Worm (Caenorhabditis elegans): ENCODE results near the gene srt-24.

The srt-24 gene

DNA sequence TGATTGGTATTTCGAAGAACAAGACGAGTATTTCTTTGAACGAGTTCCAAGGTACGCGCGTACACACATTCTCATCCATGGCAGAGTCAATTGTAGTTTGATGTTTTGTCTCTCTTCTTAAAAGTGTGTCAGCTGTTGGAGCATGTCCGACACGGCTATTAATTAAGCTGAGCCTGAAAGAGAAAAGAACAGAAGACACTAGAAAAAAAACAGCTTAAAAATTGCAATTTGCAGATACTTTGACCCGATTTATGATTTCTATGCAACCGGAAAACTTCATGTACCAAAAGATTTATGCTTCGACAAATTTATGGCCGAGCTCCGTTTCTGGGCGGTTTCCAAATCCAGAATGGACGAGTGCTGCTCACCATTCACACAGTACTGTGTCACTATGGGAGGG, 18.7 kb upstream of the srt-24 start:
- TF ChIP-seq daf-12 (tag; optimal IDR thresholded peaks at IDR 0.05): no peak
- no peak for TF ChIP-seq fkh-2 (tag; optimal IDR thresholded peaks at IDR 0.05)
- TF ChIP-seq ceh-82 (tag; optimal IDR thresholded peaks at IDR 0.05): no peak
- no peak for TF ChIP-seq tbx-2 (tag; optimal IDR thresholded peaks at IDR 0.05)
- no peak for TF ChIP-seq nhr-76 (tag; optimal IDR thresholded peaks at IDR 0.05)

- TF ChIP-seq pha-4 (tag; optimal IDR thresholded peaks at IDR 0.05) (no peak), nhr-12 (tag; optimal IDR thresholded peaks at IDR 0.05) (no peak), lsy-12 (tag; optimal IDR thresholded peaks at IDR 0.05) (no peak), ZK546.5 (tag; optimal IDR thresholded peaks at IDR 0.05) (no peak)
Observed at ce11 chrIV:746333-746732, 15.5 kb upstream of the srt-24 start.

ce11 chrIV:741831-742230, 11.0 kb upstream of the srt-24 start:
- TF ChIP-seq nfya-1 (tag; optimal IDR thresholded peaks at IDR 0.05; ENCODE audit: insufficient read depth): no peak
- TF ChIP-seq nhr-28 (tag; optimal IDR thresholded peaks at IDR 0.05): no peak
- TF ChIP-seq fkh-10 (GFP tag; optimal IDR thresholded peaks at IDR 0.05): no peak
- TF ChIP-seq nhr-11 (tag; optimal IDR thresholded peaks at IDR 0.05): no peak
- TF ChIP-seq ceh-9 (tag; optimal IDR thresholded peaks at IDR 0.05): no peak
- no peak for TF ChIP-seq sea-2 (GFP tag; optimal IDR thresholded peaks at IDR 0.05)
- TF ChIP-seq nhr-237 (tag; optimal IDR thresholded peaks at IDR 0.05): no peak
- no peak for TF ChIP-seq R02D3.7 (tag; optimal IDR thresholded peaks at IDR 0.05)
- no peak for TF ChIP-seq nhr-12 (tag; optimal IDR thresholded peaks at IDR 0.05)
- TF ChIP-seq mdl-1 (tag; optimal IDR thresholded peaks at IDR 0.05): no peak
- no peak for TF ChIP-seq nhr-25 (tag; optimal IDR thresholded peaks at IDR 0.05)
- no peak for TF ChIP-seq mml-1 (tag; optimal IDR thresholded peaks at IDR 0.05)
- TF ChIP-seq daf-12 (tag; optimal IDR thresholded peaks at IDR 0.05): no peak
- TF ChIP-seq ceh-28 (tag; optimal IDR thresholded peaks at IDR 0.05): no peak
- no peak for TF ChIP-seq elt-2 (tag; optimal IDR thresholded peaks at IDR 0.05)
- TF ChIP-seq ztf-4 (tag; optimal IDR thresholded peaks at IDR 0.05): no peak
- TF ChIP-seq nhr-76 (tag; optimal IDR thresholded peaks at IDR 0.05): no peak

DNA sequence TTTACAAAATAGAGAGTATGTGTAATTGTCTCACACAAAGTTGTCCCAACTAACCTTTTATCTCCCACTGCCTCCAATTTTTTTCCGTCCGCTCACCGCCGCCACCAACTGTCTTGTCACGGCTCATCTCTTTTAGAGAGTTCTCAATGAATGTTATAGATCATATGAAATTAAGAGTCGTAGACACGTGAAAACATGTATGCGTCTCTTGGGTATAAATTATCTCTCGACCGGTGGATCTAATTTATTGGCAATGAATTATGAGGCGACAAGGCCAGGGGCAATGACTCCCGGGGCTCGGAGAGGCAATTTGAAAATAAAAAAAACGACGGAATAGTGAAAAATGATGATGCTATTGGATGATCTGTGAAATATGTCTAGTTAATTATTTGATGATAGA, 9.8 kb upstream of the srt-24 start:
- no peak for TF ChIP-seq nhr-43 (tag; optimal IDR thresholded peaks at IDR 0.05; ENCODE audit: poor library complexity, severe bottlenecking)
- TF ChIP-seq ceh-82 (tag; optimal IDR thresholded peaks at IDR 0.05): no peak
- TF ChIP-seq aly-2 (tag; optimal IDR thresholded peaks at IDR 0.05): no peak
- TF ChIP-seq lsy-12 (tag; optimal IDR thresholded peaks at IDR 0.05): no peak
- peak; percentile 17 for TF ChIP-seq nfya-1 (tag; optimal IDR thresholded peaks at IDR 0.05; ENCODE audit: insufficient read depth)
- TF ChIP-seq egl-5 (tag; optimal IDR thresholded peaks at IDR 0.05): peak; percentile 87
- peak; percentile 2 for TF ChIP-seq lin-39 (tag; optimal IDR thresholded peaks at IDR 0.05)
- no peak for TF ChIP-seq nhr-77 (tag; optimal IDR thresholded peaks at IDR 0.05)
- TF ChIP-seq unc-62 (GFP tag; optimal IDR thresholded peaks at IDR 0.05): no peak
- no peak for TF ChIP-seq ama-1 (optimal IDR thresholded peaks at IDR 0.05)
- TF ChIP-seq nhr-25 (tag; optimal IDR thresholded peaks at IDR 0.05): no peak
- no peak for TF ChIP-seq pha-4 (tag; optimal IDR thresholded peaks at IDR 0.05)

ce11 chrIV:736447-736846, 5.6 kb upstream of the srt-24 start, which contains the start of gene kvs-5:
Gene kvs-5 (plus strand): TSS chrIV:736747.
- TF ChIP-seq sea-2 (GFP tag; optimal IDR thresholded peaks at IDR 0.05) (no peak), lin-39 (tag; optimal IDR thresholded peaks at IDR 0.05) (no peak), aly-2 (tag; optimal IDR thresholded peaks at IDR 0.05) (no peak), elt-1 (tag; optimal IDR thresholded peaks at IDR 0.05) (no peak)

- TF ChIP-seq fkh-2 (tag; optimal IDR thresholded peaks at IDR 0.05) (no peak), elt-1 (tag; optimal IDR thresholded peaks at IDR 0.05) (no peak), jun-1 (tag; optimal IDR thresholded peaks at IDR 0.05) (no peak), ceh-28 (tag; optimal IDR thresholded peaks at IDR 0.05) (no peak), hmg-11 (tag; optimal IDR thresholded peaks at IDR 0.05) (no peak), nfya-1 (tag; optimal IDR thresholded peaks at IDR 0.05; ENCODE audit: insufficient read depth) (no peak), mml-1 (tag; optimal IDR thresholded peaks at IDR 0.05) (no peak), nhr-23 (tag; optimal IDR thresholded peaks at IDR 0.05) (no peak), tbx-2 (tag; optimal IDR thresholded peaks at IDR 0.05) (no peak), unc-39 (tag; optimal IDR thresholded peaks at IDR 0.05) (no peak), nhr-76 (tag; optimal IDR thresholded peaks at IDR 0.05) (no peak), aly-2 (tag; optimal IDR thresholded peaks at IDR 0.05) (no peak), ama-1 (optimal IDR thresholded peaks at IDR 0.05) (no peak), mdl-1 (tag; optimal IDR thresholded peaks at IDR 0.05) (no peak), eor-1 (tag; optimal IDR thresholded peaks at IDR 0.05) (no peak), unc-62 (GFP tag; optimal IDR thresholded peaks at IDR 0.05) (no peak)
Observed at ce11 chrIV:728095-728494, 2.7 kb downstream of the srt-24 start, which contains the start of gene Y55F3C.9. Gene Y55F3C.9 (minus strand): TSS chrIV:728195.
